3 worm cellular contexts compared by ENCODE assay signal in genomic region chrV:2677648-2678047, ce11.
TF ChIP-seq lines count a peak whose summit lies in the region.

No protein-coding gene starts in this region.

TF ChIP-seq in whole organism, L2 larva, 48 proteins besides CTCF, POLR2A, EP300 and RAD21:
- TF ChIP-seq unc-55 (GFP tag; optimal IDR thresholded peaks at IDR 0.05; lab: Kevin White, UChicago) (peak; percentile 28), unc-39 (tag; optimal IDR thresholded peaks at IDR 0.05; lab: Kevin White, UChicago) (no peak)
TF ChIP-seq in whole organism, L2 larva: peak in this region for 1.

TF ChIP-seq in whole organism, L3 larva, 47 proteins besides CTCF, POLR2A, EP300 and RAD21:
- TF ChIP-seq nhr-25 (tag; optimal IDR thresholded peaks at IDR 0.05; lab: Kevin White, UChicago) (no peak), hmg-11 (tag; optimal IDR thresholded peaks at IDR 0.05; lab: Kevin White, UChicago) (peak; percentile 7)

TF ChIP-seq in whole organism, L4 larva, 104 proteins besides CTCF, POLR2A, EP300 and RAD21:
- TF ChIP-seq spr-3 (GFP tag; optimal IDR thresholded peaks at IDR 0.05; lab: Kevin White, UChicago) = no peak
- TF ChIP-seq lir-3 (tag; optimal IDR thresholded peaks at IDR 0.05; lab: Kevin White, UChicago) = no peak
- peak; percentile 30 for TF ChIP-seq aha-1 (tag; lab: Kevin White, UChicago)
- peak in 1 of 2 experiments; percentile 94 for TF ChIP-seq unc-62 (GFP tag; optimal IDR thresholded peaks at IDR 0.05 in 1 of 2; lab: Kevin White, UChicago)
- TF ChIP-seq unc-62 (tag; optimal IDR thresholded peaks at IDR 0.05; lab: Kevin White, UChicago) = no peak
